Fruit fly (Drosophila melanogaster) whole organism, wandering third instar larva: ENCODE results near the gene CG7378.

Experiments used
- Dfd ChIP-seq: fragments of >200 bp; optimal IDR thresholded peaks from 2 replicates; lab custom pipeline; 2017; ENCODE audit warnings: missing biosample characterization, missing genetic modification characterization
- Hnf4 ChIP-seq: fragments of 200-800 bp; sonication (Bioruptor generic); optimal IDR thresholded peaks from 2 replicates; lab custom pipeline; 2016; ENCODE audit warnings: missing biosample characterization, mild to moderate bottlenecking, missing genetic modification characterization
- N ChIP-seq: fragments of >200 bp; optimal IDR thresholded peaks from 2 replicates; lab custom pipeline; 2018; ENCODE audit warnings: missing biosample characterization, missing external identifiers, missing genetic modification characterization
- OdsH ChIP-seq: fragments of 200-800 bp; sonication (Bioruptor generic); optimal IDR thresholded peaks from 2 replicates; lab custom pipeline; 2016; ENCODE audit warnings: missing biosample characterization, mild to moderate bottlenecking, missing genetic modification characterization
- Vsx2 ChIP-seq: fragments of 200-300, 225-300 bp; sonication (Bioruptor generic); optimal IDR thresholded peaks from 2 replicates; lab custom pipeline; 2018; ENCODE audit warnings: missing biosample characterization, missing genetic modification characterization; ENCODE audit not compliant: partially characterized antibody
- fru ChIP-seq: fragments of 200-800 bp; sonication (Bioruptor generic); optimal IDR thresholded peaks from 3 replicates; lab custom pipeline; 2016; ENCODE audit warnings: missing biosample characterization, mild to moderate bottlenecking, missing genetic modification characterization
- h ChIP-seq: fragments of 200-800 bp; sonication (Bioruptor generic); optimal IDR thresholded peaks from 3 replicates; lab custom pipeline; 2016; ENCODE audit warnings: missing biosample characterization, mild to moderate bottlenecking, missing genetic modification characterization
- pan ChIP-seq: fragments of >200 bp; optimal IDR thresholded peaks from 2 replicates; lab custom pipeline; 2017
- psq ChIP-seq: fragments of 200-800 bp; sonication (Bioruptor generic); optimal IDR thresholded peaks from 3 replicates; lab custom pipeline; 2017; ENCODE audit warnings: missing biosample characterization, mild to moderate bottlenecking, missing genetic modification characterization, moderate library complexity
- rgr ChIP-seq: fragments of 200-800 bp; sonication (Bioruptor generic); optimal IDR thresholded peaks from 3 replicates; lab custom pipeline; 2016; ENCODE audit warnings: missing biosample characterization, mild to moderate bottlenecking, missing genetic modification characterization
- sage ChIP-seq: fragments of 200-800 bp; sonication (Bioruptor generic); optimal IDR thresholded peaks from 2 replicates; lab custom pipeline; 2016; ENCODE audit warnings: missing biosample characterization, mild to moderate bottlenecking, missing genetic modification characterization
- woc ChIP-seq: sonication (Bioruptor generic); optimal IDR thresholded peaks from 2 replicates; lab custom pipeline; 2016; ENCODE audit warnings: missing biosample characterization, mild to moderate bottlenecking, missing genetic modification characterization

- TF ChIP-seq Hnf4 (GFP tag; lab: Kevin White, UChicago) (no peak), rgr (GFP tag; lab: Kevin White, UChicago) (no peak), Dfd (GFP tag; lab: Kevin White, UChicago) (no peak), pan (lab: Kevin White, UChicago) (no peak), psq (GFP tag; lab: Kevin White, UChicago) (no peak), sage (GFP tag; lab: Kevin White, UChicago) (no peak), N (no peak), fru (GFP tag; lab: Kevin White, UChicago) (no peak), OdsH (no peak), h (no peak), woc (GFP tag; lab: Kevin White, UChicago) (no peak), Vsx2 (GFP tag; lab: Kevin White, UChicago) (no peak)
Measured at dm6 chrX:18956601-18957000, 56.4 kb downstream of the CG7378 start.
